Fruit fly (Drosophila melanogaster): ENCODE data around the gene CG17834.
A peak's percentile ranks its signal among the peaks of the same experiment; 100 is the strongest.

CG17834 gene

dm6 chr2L:8543102-8543501, 14.2 kb downstream of the CG17834 start (continued):
- TF ChIP-seq caup (GFP tag; optimal IDR thresholded peaks at IDR 0.05; ENCODE audit: severe bottlenecking) (peak; percentile 27), Hr39 (optimal IDR thresholded peaks at IDR 0.05) (no peak), emc (GFP tag; optimal IDR thresholded peaks at IDR 0.05) (no peak), sug (tag; optimal IDR thresholded peaks at IDR 0.05) (peak; percentile 18), D19A (tag; optimal IDR thresholded peaks at IDR 0.05) (peak; percentile 19), fd64A (GFP tag; optimal IDR thresholded peaks at IDR 0.05) (no peak), CG8281 (tag; optimal IDR thresholded peaks at IDR 0.05) (no peak), otp (GFP tag; IDR thresholded peaks at IDR 0.05) (no peak), psq (GFP tag; optimal IDR thresholded peaks at IDR 0.05) (peak; percentile 62), hb (GFP tag; IDR thresholded peaks at IDR 0.05; ENCODE audit: partially characterized antibody) (no peak), CG3065 (GFP tag; optimal IDR thresholded peaks at IDR 0.05) (no peak), dati (GFP tag; IDR thresholded peaks at IDR 0.05) (no peak), CG17829 (tag; optimal IDR thresholded peaks at IDR 0.05) (peak; percentile 42), CG18262 (tag; optimal IDR thresholded peaks at IDR 0.05) (peak; percentile 4), Trl (optimal IDR thresholded peaks at IDR 0.05) (peak; percentile 71 to 81), Trl (GFP tag; optimal IDR thresholded peaks at IDR 0.05) (peak; percentile 40), klu (GFP tag; IDR thresholded peaks at IDR 0.05) (no peak), Antp (GFP tag; optimal IDR thresholded peaks at IDR 0.05) (no peak), CG31441 (GFP tag; IDR thresholded peaks at IDR 0.05) (no peak; the same call in 1 of the 2 replicates), lola (GFP tag; optimal IDR thresholded peaks at IDR 0.05) (no peak), Fer1 (GFP tag; optimal IDR thresholded peaks at IDR 0.05) (peak; percentile 14), dm (GFP tag; optimal IDR thresholded peaks at IDR 0.05) (peak; percentile 24), CG17186 (GFP tag; optimal IDR thresholded peaks at IDR 0.05) (peak; percentile 7), wor (GFP tag; IDR thresholded peaks at IDR 0.05) (no peak), CG13424 (tag; optimal IDR thresholded peaks at IDR 0.05) (no peak), seq (GFP tag; IDR thresholded peaks at IDR 0.05) (no peak; the same call in 1 of the 2 replicates), zf30C (GFP tag; optimal IDR thresholded peaks at IDR 0.05) (peak; percentile 6), bbx (GFP tag; IDR thresholded peaks at IDR 0.05; ENCODE audit: partially characterized antibody) (peak; percentile 65), CG13287 (GFP tag; IDR thresholded peaks at IDR 0.05; ENCODE audit: partially characterized antibody) (peak; percentile 60), CG34422 (GFP tag; IDR thresholded peaks at IDR 0.05) (peak; percentile 10; the same call in 1 of the 3 replicates), dmrt99B (tag; optimal IDR thresholded peaks at IDR 0.05) (no peak), CG8924 (tag; optimal IDR thresholded peaks at IDR 0.05) (peak; percentile 53), nom (GFP tag; optimal IDR thresholded peaks at IDR 0.05) (peak; percentile 28), pfk (GFP tag; optimal IDR thresholded peaks at IDR 0.05) (peak; percentile 87), CG6272 (GFP tag; IDR thresholded peaks at IDR 0.05) (no peak), Hsf (GFP tag; optimal IDR thresholded peaks at IDR 0.05) (no peak), ato (GFP tag; IDR thresholded peaks at IDR 0.05; ENCODE audit: partially characterized antibody) (peak; percentile 27; the same call in 1 of the 2 replicates), CG12769 (tag; optimal IDR thresholded peaks at IDR 0.05) (peak; percentile 27), CG8359 (GFP tag; optimal IDR thresholded peaks at IDR 0.05; ENCODE audit: borderline replicate concordance) (no peak), CG30020 (tag; optimal IDR thresholded peaks at IDR 0.05) (no peak), Usf (GFP tag; optimal IDR thresholded peaks at IDR 0.05) (no peak), lilli (GFP tag; optimal IDR thresholded peaks at IDR 0.05) (no peak), rib (GFP tag; IDR thresholded peaks at IDR 0.05) (peak; percentile 12; the same call in 1 of the 2 replicates), CG32532 (GFP tag; IDR thresholded peaks at IDR 0.05) (peak; percentile 24; the same call in 1 of the 2 replicates), CG33213 (GFP tag; optimal IDR thresholded peaks at IDR 0.05) (peak; percentile 38), CG3407 (GFP tag; optimal IDR thresholded peaks at IDR 0.05) (peak; percentile 4), CG2712 (tag; optimal IDR thresholded peaks at IDR 0.05) (peak; percentile 22), CG10431 (GFP tag; optimal IDR thresholded peaks at IDR 0.05) (peak; percentile 59), Rx (GFP tag; IDR thresholded peaks at IDR 0.05) (no peak), CG2678 (tag; optimal IDR thresholded peaks at IDR 0.05) (no peak), Tbp (GFP tag; optimal IDR thresholded peaks at IDR 0.05) (no peak)
